Worm (Caenorhabditis elegans): ENCODE measurements around the gene cyp-37A1.

- TF ChIP-seq elt-3 (tag; optimal IDR thresholded peaks at IDR 0.05) = no peak
- no peak for TF ChIP-seq unc-62 (GFP tag; optimal IDR thresholded peaks at IDR 0.05)
- TF ChIP-seq sem-4 (tag; optimal IDR thresholded peaks at IDR 0.05) = no peak
- no peak for TF ChIP-seq ama-1 (optimal IDR thresholded peaks at IDR 0.05)
- no peak for TF ChIP-seq unc-39 (tag; optimal IDR thresholded peaks at IDR 0.05)
- no peak for TF ChIP-seq lin-11 (tag; optimal IDR thresholded peaks at IDR 0.05)
- no peak for TF ChIP-seq lin-13 (GFP tag; optimal IDR thresholded peaks at IDR 0.05)
- no peak for TF ChIP-seq nhr-23 (tag; optimal IDR thresholded peaks at IDR 0.05)
- no peak for TF ChIP-seq nhr-6 (tag; optimal IDR thresholded peaks at IDR 0.05)
- TF ChIP-seq ceh-82 (tag; optimal IDR thresholded peaks at IDR 0.05) = no peak
- no peak for TF ChIP-seq nhr-11 (tag; optimal IDR thresholded peaks at IDR 0.05)
- TF ChIP-seq elt-1 (tag; optimal IDR thresholded peaks at IDR 0.05) = no peak
- TF ChIP-seq lin-39 (tag; optimal IDR thresholded peaks at IDR 0.05) = no peak
These were observed 21.6 kb upstream of the cyp-37A1 start for ce11 chrII:14038331-14038730.

Measured in whole organism, L2 larva.